Worm (Caenorhabditis elegans) whole organism, mixed stage, embryonic: ENCODE data around the gene ttr-30.

Experiments
- blmp-1 ChIP-seq: fragments of 150-350 bp; optimal IDR thresholded peaks from 2 replicates; lab custom pipeline; 2014; ENCODE audit warnings: missing biosample characterization, missing genetic modification characterization
- ceh-39 ChIP-seq: fragments of 150-350 bp; optimal IDR thresholded peaks from 2 replicates; lab custom pipeline; 2014; ENCODE audit warnings: missing biosample characterization, missing genetic modification characterization
- ceh-43 ChIP-seq: fragments of 200-800 bp; sonication (Bioruptor generic); optimal IDR thresholded peaks from 2 replicates; lab custom pipeline; 2018; ENCODE audit warnings: mild to moderate bottlenecking, missing genetic modification characterization, moderate library complexity, missing compliant biosample characterization
- ceh-83 ChIP-seq: fragments of 200-800 bp; sonication (Bioruptor generic); optimal IDR thresholded peaks from 2 replicates; lab custom pipeline; 2018; ENCODE audit warnings: mild to moderate bottlenecking, missing genetic modification characterization, missing compliant biosample characterization
- ces-1 ChIP-seq: fragments of 150-350 bp; optimal IDR thresholded peaks from 2 replicates; lab custom pipeline; 2014; ENCODE audit warnings: missing biosample characterization, missing genetic modification reagents, missing genetic modification characterization
- cnd-1 ChIP-seq: fragments of 200-800 bp; sonication (Bioruptor generic); optimal IDR thresholded peaks from 2 replicates; lab custom pipeline; 2018; ENCODE audit warnings: mild to moderate bottlenecking, missing genetic modification characterization, missing compliant biosample characterization
- elt-1 ChIP-seq: sonication (generic microtip); optimal IDR thresholded peaks from 2 replicates; lab custom pipeline; 2017; ENCODE audit warnings: missing genetic modification characterization, mild to moderate bottlenecking, missing compliant biosample characterization, antibody characterized with exemption, moderate library complexity, borderline replicate concordance; ENCODE audit not compliant: insufficient read depth
- elt-3 ChIP-seq: fragments of 150-350 bp; optimal IDR thresholded peaks from 2 replicates; lab custom pipeline; 2014; ENCODE audit warnings: missing biosample characterization, missing genetic modification characterization
- flh-1 ChIP-seq: fragments of 200-800 bp; sonication (Bioruptor generic); optimal IDR thresholded peaks from 2 replicates; lab custom pipeline; 2018; ENCODE audit warnings: mild to moderate bottlenecking, missing genetic modification characterization, moderate library complexity, missing compliant biosample characterization
- ham-2 ChIP-seq: fragments of 200-800 bp; sonication (Bioruptor generic); optimal IDR thresholded peaks from 2 replicates; lab custom pipeline; 2018; ENCODE audit warnings: mild to moderate bottlenecking, missing genetic modification characterization, missing compliant biosample characterization
- lin-13 ChIP-seq: fragments of 150-350 bp; optimal IDR thresholded peaks from 2 replicates; lab custom pipeline; 2014; ENCODE audit warnings: missing biosample characterization, missing genetic modification characterization
- lsy-2 ChIP-seq: fragments of 150-350 bp; optimal IDR thresholded peaks from 2 replicates; lab custom pipeline; 2014; ENCODE audit warnings: missing biosample characterization, missing genetic modification characterization
- mep-1 ChIP-seq: fragments of 150-350 bp; optimal IDR thresholded peaks from 2 replicates; lab custom pipeline; 2017; ENCODE audit warnings: missing biosample characterization, missing genetic modification reagents, missing genetic modification characterization, inconsistent platforms
- mls-2 ChIP-seq: sonication (generic microtip); optimal IDR thresholded peaks from 2 replicates; lab custom pipeline; 2016; ENCODE audit warnings: mild to moderate bottlenecking, missing genetic modification characterization, moderate library complexity, missing compliant biosample characterization
- nhr-2 ChIP-seq: fragments of 150-350 bp; optimal IDR thresholded peaks from 2 replicates; lab custom pipeline; 2014; ENCODE audit warnings: missing biosample characterization, missing genetic modification characterization
- nhr-237 ChIP-seq: fragments of 150-350 bp; optimal IDR thresholded peaks from 2 replicates; lab custom pipeline; 2014; ENCODE audit warnings: missing biosample characterization, missing genetic modification characterization
- nhr-28 ChIP-seq: fragments of 150-350 bp; optimal IDR thresholded peaks from 2 replicates; lab custom pipeline; 2014; ENCODE audit warnings: missing biosample characterization, missing genetic modification characterization
- nhr-76 ChIP-seq: sonication (generic microtip); optimal IDR thresholded peaks from 2 replicates; lab custom pipeline; 2017; ENCODE audit warnings: missing biosample characterization, missing genetic modification characterization
- pha-4 ChIP-seq: fragments of 150-350 bp; optimal IDR thresholded peaks from 2 replicates; lab custom pipeline; 2018; ENCODE audit warnings: missing biosample characterization, missing genetic modification reagents, missing genetic modification characterization
- sem-2 ChIP-seq: fragments of 200-800 bp; sonication (Bioruptor generic); optimal IDR thresholded peaks from 2 replicates; lab custom pipeline; 2018; ENCODE audit warnings: mild to moderate bottlenecking, missing genetic modification characterization, missing compliant biosample characterization
- snpc-4 ChIP-seq: fragments of 150-350 bp; optimal IDR thresholded peaks from 2 replicates; lab custom pipeline; 2014; ENCODE audit warnings: missing biosample characterization, missing genetic modification characterization
- sptf-1 ChIP-seq: sonication (generic microtip); optimal IDR thresholded peaks from 2 replicates; lab custom pipeline; 2017; ENCODE audit warnings: mild to moderate bottlenecking, missing genetic modification characterization, moderate library complexity, missing compliant biosample characterization
- tbx-8 ChIP-seq: fragments of 200-800 bp; sonication (Bioruptor generic); optimal IDR thresholded peaks from 2 replicates; lab custom pipeline; 2018; ENCODE audit warnings: mild to moderate bottlenecking, missing genetic modification characterization, moderate library complexity, missing compliant biosample characterization
- unc-39 ChIP-seq: fragments of 150-350 bp; optimal IDR thresholded peaks from 2 replicates; lab custom pipeline; 2014; ENCODE audit warnings: missing biosample characterization, missing genetic modification characterization
- unc-62 ChIP-seq: fragments of 150-350 bp; optimal IDR thresholded peaks from 2 replicates; lab custom pipeline; 2014; ENCODE audit warnings: missing biosample characterization, missing genetic modification reagents, missing genetic modification characterization
- ztf-11 ChIP-seq: fragments of 150-350 bp; optimal IDR thresholded peaks from 2 replicates; lab custom pipeline; 2014; ENCODE audit warnings: missing biosample characterization, missing genetic modification characterization

ttr-30 gene

DNA sequence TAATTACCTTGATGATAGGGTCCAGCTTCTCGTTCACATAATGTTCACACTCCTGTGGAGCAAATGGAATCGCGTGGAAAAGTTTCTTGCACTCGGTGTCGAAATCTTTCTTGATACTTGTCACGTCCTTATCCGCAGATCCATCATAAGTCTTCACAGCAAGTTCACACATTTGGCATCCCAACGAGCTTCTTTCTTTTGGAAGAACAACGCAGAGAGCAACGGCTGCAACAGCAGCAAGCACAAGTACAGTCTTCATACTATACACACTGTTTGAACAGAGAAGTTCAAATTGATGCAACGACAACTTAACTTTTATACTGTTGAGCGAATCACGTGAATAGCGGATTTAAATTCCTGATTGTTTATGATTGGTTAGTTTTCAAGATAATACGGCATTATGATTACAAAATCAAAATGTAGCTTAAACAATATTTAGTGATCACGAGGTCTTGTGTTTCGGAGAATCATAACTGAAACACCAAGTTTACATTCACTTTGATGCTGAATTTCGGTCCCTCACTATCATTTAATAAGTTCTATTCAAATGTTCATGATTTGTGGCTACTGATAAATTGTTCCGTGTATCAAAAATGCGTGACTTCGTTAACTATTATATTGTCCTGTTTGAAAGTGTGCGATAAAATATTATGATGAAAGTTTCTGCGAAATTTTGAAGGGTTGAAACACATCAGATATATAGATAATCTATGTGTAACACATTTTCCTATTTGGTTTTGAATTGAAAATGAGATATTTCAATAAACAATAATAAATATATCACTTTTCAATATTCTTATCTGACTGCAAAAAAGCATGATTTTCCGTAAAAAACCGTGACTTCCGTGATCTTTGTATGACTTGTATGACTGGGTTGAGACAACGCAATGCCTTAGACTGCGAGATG is 14.0 kb upstream of the ttr-30 start, which contains the start of the genes spp-2 and spp-6:
spp-2 (minus strand) TSS at position 334 of the 907 bp plus-strand sequence.
spp-6 (plus strand) TSS at position 857 of the 907 bp plus-strand sequence.
- TF ChIP-seq nhr-2 = no peak
- no peak for TF ChIP-seq ces-1 (GFP tag; lab: Kevin White, UChicago)
- TF ChIP-seq nhr-28 (tag; lab: Kevin White, UChicago) = no peak
- no peak for TF ChIP-seq ceh-43 (GFP tag; lab: Kevin White, UChicago)
- TF ChIP-seq ham-2 = no peak
- TF ChIP-seq lin-13 (tag; lab: Kevin White, UChicago) = no peak
- no peak for TF ChIP-seq elt-3
- no peak for TF ChIP-seq blmp-1 (tag; lab: Kevin White, UChicago)
- TF ChIP-seq ceh-39 (tag; lab: Kevin White, UChicago) = no peak
- TF ChIP-seq flh-1 = no peak
- no peak for TF ChIP-seq cnd-1 (tag; lab: Kevin White, UChicago)
- TF ChIP-seq elt-1 (tag; lab: Kevin White, UChicago) = no peak
- no peak for TF ChIP-seq nhr-76
- no peak for TF ChIP-seq tbx-8 (GFP tag; lab: Kevin White, UChicago)
- TF ChIP-seq sptf-1 (tag; lab: Kevin White, UChicago) = no peak
- no peak for TF ChIP-seq nhr-237
- no peak for TF ChIP-seq ceh-83 (GFP tag; lab: Kevin White, UChicago)
- TF ChIP-seq, all 35 proteins: peak for 0

DNA sequence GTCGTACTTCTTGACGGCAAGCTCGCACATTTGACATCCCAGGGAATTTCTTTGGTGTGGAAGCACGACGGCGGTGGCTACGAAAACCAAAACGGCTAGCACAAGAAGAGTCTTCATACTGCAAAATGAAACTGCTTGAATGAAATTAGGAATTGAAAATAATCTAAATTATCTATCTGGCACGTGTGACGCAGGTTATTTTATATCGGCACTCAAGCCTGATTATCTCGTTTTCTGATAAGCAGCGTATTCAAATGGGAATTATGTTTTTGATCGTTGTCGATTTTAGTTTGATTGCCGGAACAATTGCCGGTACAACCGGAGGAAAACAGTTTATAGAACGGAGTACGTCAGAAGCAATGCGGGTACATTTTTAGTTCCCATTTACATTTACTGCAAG is 12.1 kb upstream of the ttr-30 start, which contains the start of gene spp-4:
spp-4 (minus strand) TSS at position 118 of the 400 bp plus-strand sequence.
- no peak for TF ChIP-seq mls-2
- no peak for TF ChIP-seq ces-1 (GFP tag; lab: Kevin White, UChicago)
- TF ChIP-seq snpc-4 (tag; lab: Kevin White, UChicago) = no peak
- no peak for TF ChIP-seq nhr-28 (tag; lab: Kevin White, UChicago)

DNA sequence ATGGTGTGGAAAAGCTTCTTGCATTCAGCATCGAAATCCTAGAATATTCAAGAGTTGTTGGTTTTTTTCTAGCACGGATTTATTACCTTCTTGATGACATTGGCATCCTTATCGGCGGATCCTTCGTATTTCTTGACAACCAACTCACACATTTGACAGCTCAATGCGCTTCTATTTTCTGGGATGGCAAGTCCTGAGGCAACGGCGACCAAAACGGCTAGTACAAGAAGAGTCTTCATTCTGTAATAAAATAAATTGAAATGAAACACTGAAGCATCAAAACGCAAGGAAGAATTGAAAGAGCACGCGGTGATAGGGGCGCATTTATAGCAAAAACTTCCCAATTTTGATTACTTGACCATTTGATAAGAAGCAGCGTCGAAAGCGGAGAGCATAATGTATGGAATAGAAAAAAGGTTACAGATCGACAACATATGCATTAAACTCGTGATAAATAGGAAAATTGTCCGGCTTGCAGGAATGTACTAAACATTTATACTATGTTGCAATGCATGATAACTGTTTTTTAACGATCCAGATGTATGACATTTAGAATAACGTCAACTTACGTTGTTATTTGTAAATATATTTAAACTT is 10.5 kb upstream of the ttr-30 start, which contains the start of gene spp-5:
spp-5 (minus strand) TSS at position 240 of the 597 bp plus-strand sequence.
- no peak for TF ChIP-seq elt-3
- no peak for TF ChIP-seq cnd-1 (tag; lab: Kevin White, UChicago)
- TF ChIP-seq ceh-43 (GFP tag; lab: Kevin White, UChicago) = no peak
- no peak for TF ChIP-seq pha-4
- TF ChIP-seq unc-39 (tag; lab: Kevin White, UChicago) = no peak
- TF ChIP-seq sem-2 (GFP tag; lab: Kevin White, UChicago) = no peak
- no peak for TF ChIP-seq elt-1 (tag; lab: Kevin White, UChicago)
- no peak for TF ChIP-seq lsy-2 (tag; lab: Kevin White, UChicago)
- TF ChIP-seq mep-1 = no peak
- TF ChIP-seq ztf-11 (tag; lab: Kevin White, UChicago) = no peak
- no peak for TF ChIP-seq unc-62 (GFP tag; lab: Kevin White, UChicago)
- no peak for TF ChIP-seq ceh-83 (GFP tag; lab: Kevin White, UChicago)
- TF ChIP-seq, all 35 proteins: peak for 0

DNA sequence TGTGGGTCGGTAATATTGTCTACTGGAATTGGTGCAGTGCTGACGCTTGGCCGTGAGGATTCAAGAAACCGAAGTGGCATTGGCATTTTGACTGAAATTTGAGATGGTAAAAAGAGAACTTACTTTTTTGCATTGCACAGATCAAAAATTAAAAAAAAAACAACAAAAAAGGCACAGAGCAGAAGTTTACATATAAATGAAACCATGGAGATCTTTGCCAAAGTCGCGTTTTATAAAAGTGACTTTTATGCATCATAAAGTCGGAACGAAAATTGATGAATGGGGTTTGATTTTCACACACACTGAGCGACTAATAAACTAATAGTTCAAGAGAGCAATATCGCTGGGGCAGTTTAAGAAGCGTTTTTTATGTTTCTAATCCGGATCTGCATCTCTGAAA is 8.4 kb upstream of the ttr-30 start, which contains the start of gene T08A9.13:
T08A9.13 (minus strand) TSS at position 101 of the 400 bp plus-strand sequence.
- TF ChIP-seq pha-4 = no peak
- no peak for TF ChIP-seq cnd-1 (tag; lab: Kevin White, UChicago)
- no peak for TF ChIP-seq ceh-83 (GFP tag; lab: Kevin White, UChicago)

DNA sequence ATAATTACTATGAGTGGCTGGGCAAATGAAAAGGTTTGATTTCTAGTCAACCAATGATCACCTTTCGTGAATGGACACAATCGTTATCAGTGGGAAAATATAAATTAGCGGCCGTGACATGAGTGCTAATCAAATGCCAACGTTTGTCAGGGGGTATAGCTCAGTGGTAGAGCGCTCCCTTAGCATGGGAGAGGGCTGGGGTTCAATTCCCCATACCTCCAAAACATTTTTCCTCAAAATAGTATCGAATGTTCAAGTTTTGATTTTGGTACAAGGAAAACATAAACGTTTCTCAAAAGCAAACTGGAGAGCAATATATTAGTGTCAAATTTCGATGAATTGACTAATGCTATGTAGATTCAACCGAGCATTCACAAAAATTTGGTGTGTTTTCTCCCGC is 7.1 kb upstream of the ttr-30 start:
- TF ChIP-seq snpc-4 (tag; lab: Kevin White, UChicago) (no peak), sptf-1 (tag; lab: Kevin White, UChicago) (peak; percentile 65)
